Fruit fly (Drosophila melanogaster) whole organism, embryonic: ENCODE results near the gene CG6195.

Experiments used
- CG30020 ChIP-seq: fragments of 200-800 bp; optimal IDR thresholded peaks from 2 replicates; lab custom pipeline; 2019; ENCODE audit warnings: missing biosample characterization, mild to moderate bottlenecking, missing genetic modification characterization, moderate library complexity
- CG6272 ChIP-seq: fragments of 200-800 bp; sonication (Bioruptor generic); IDR thresholded peaks from 2 replicates; pipeline ENCODE4 v1.3.6; 2022; ENCODE audit warnings: missing biosample characterization, missing genetic modification characterization
- NK7.1 ChIP-seq: fragments of 200-800 bp; sonication (Bioruptor generic); optimal IDR thresholded peaks from 3 replicates; lab custom pipeline; 2016; ENCODE audit warnings: missing biosample characterization, missing genetic modification characterization
- Oaz ChIP-seq: fragments of 200-800 bp; sonication (Bioruptor generic); IDR thresholded peaks from 2 replicates; pipeline ENCODE4 v1.3.6; 2022; ENCODE audit warnings: missing biosample characterization, missing genetic modification characterization
- croc ChIP-seq: fragments of 200-800 bp; sonication (Bioruptor generic); conservative IDR thresholded peaks from 3 replicates; pipeline ENCODE4 v1.3.6; 2022; ENCODE audit warnings: missing biosample characterization, missing genetic modification characterization
- crol ChIP-seq: fragments of 200-800 bp; sonication (Bioruptor generic); IDR thresholded peaks from 2 replicates; pipeline ENCODE4 v1.3.6; 2022; ENCODE audit warnings: missing biosample characterization, missing genetic modification characterization
- nmo ChIP-seq: fragments of 200-800 bp; sonication (Bioruptor generic); optimal IDR thresholded peaks from 2 replicates; lab custom pipeline; 2018; ENCODE audit warnings: missing biosample characterization, mild to moderate bottlenecking, missing genetic modification characterization, moderate library complexity
- row ChIP-seq: fragments of 200-800 bp; sonication (Bioruptor generic); IDR thresholded peaks from 3 replicates; pipeline ENCODE4 v1.3.6; 2022; ENCODE audit warnings: missing biosample characterization, missing genetic modification characterization

dm6 chr3R:19679832-19680231, 31.6 kb upstream of the CG6195 start:
- TF ChIP-seq CG6272 (GFP tag; lab: Robert Waterston, UW): no peak
- no peak for TF ChIP-seq row (GFP tag; lab: Robert Waterston, UW)
- TF ChIP-seq NK7.1: no peak
- TF ChIP-seq nmo (GFP tag; lab: Kevin White, UChicago): no peak
- no peak for TF ChIP-seq croc
- TF ChIP-seq Oaz (GFP tag; lab: Robert Waterston, UW): no peak
- no peak for TF ChIP-seq crol
- TF ChIP-seq CG30020 (tag; lab: Kevin White, UChicago): no peak
